Worm (Caenorhabditis elegans) whole organism, L1 larva: ENCODE measurements around the gene emc-5.

ENCODE experiments used
- aha-1 ChIP-seq: fragments of 150-350 bp; optimal IDR thresholded peaks from 2 replicates; lab custom pipeline; 2014; ENCODE audit warnings: missing biosample characterization, missing genetic modification characterization
- ceh-63 ChIP-seq: fragments of 200-800 bp; sonication (Bioruptor generic); optimal IDR thresholded peaks from 2 replicates; lab custom pipeline; 2018; ENCODE audit warnings: mild to moderate bottlenecking, missing genetic modification characterization, missing compliant biosample characterization
- ceh-90 ChIP-seq: sonication (generic microtip); optimal IDR thresholded peaks from 2 replicates; lab custom pipeline; 2016; ENCODE audit warnings: missing genetic modification characterization, missing compliant biosample characterization
- ces-1 ChIP-seq: fragments of 150-350 bp; optimal IDR thresholded peaks from 2 replicates; lab custom pipeline; 2014; ENCODE audit warnings: missing biosample characterization, missing genetic modification reagents, missing genetic modification characterization
- dpl-1 ChIP-seq, 3 experiments: fragments of 150-350 bp in 2 of 3; sonication (generic microtip) in 1 of 3; optimal IDR thresholded peaks; 2 replicates each; lab custom pipeline; 2014 to 2017; ENCODE audit warnings: missing biosample characterization in 3 of 3, missing genetic modification characterization in 3 of 3, missing genetic modification reagents in 3 of 3
- efl-1 ChIP-seq, 4 experiments: fragments of 150-350 bp; optimal IDR thresholded peaks in 3 of 4; peaks in 1 of 4; 1 replicate in 1 of 4; 2 replicates in 3 of 4; lab custom pipeline; 2014; ENCODE audit warnings: missing biosample characterization in 2 of 4, missing genetic modification characterization in 2 of 4, missing genetic modification reagents in 2 of 4
- egl-13 ChIP-seq: sonication (generic microtip); optimal IDR thresholded peaks from 2 replicates; lab custom pipeline; 2016; ENCODE audit warnings: missing genotype, missing genetic modification reagents, missing genetic modification characterization, missing compliant biosample characterization
- egl-27 ChIP-seq, 2 experiments: fragments of 150-350 bp in 1 of 2; sonication (generic microtip); optimal IDR thresholded peaks; 3 replicates each; lab custom pipeline; 2017 to 2018; ENCODE audit warnings: missing biosample characterization in 2 of 2, missing genetic modification characterization in 2 of 2, missing genetic modification reagents in 2 of 2
- elt-3 ChIP-seq, 6 experiments: fragments of 150-350 bp in 1 of 6; sonication (generic microtip); optimal IDR thresholded peaks; 2 replicates each; lab custom pipeline; 2017 to 2018; ENCODE audit warnings: missing biosample characterization in 6 of 6, missing genetic modification characterization in 6 of 6, inconsistent platforms in 1 of 6
- ets-5 ChIP-seq: fragments of 200-800 bp; sonication (Bioruptor generic); IDR thresholded peaks from 2 replicates; pipeline ENCODE4 v1.3.6; 2022; ENCODE audit warnings: missing genetic modification characterization, missing compliant biosample characterization
- fkh-10 ChIP-seq: sonication (generic microtip); optimal IDR thresholded peaks from 2 replicates; lab custom pipeline; 2017; ENCODE audit warnings: missing biosample characterization, missing genetic modification reagents, missing genetic modification characterization
- fkh-4 ChIP-seq: sonication (generic microtip); optimal IDR thresholded peaks from 2 replicates; lab custom pipeline; 2016; ENCODE audit warnings: missing compliant biosample characterization, missing genetic modification characterization, borderline replicate concordance
- fkh-8 ChIP-seq: sonication (generic microtip); optimal IDR thresholded peaks from 2 replicates; lab custom pipeline; 2016; ENCODE audit warnings: mild to moderate bottlenecking, missing genetic modification characterization, missing compliant biosample characterization
- fos-1 ChIP-seq: fragments of 150-350 bp; optimal IDR thresholded peaks from 2 replicates; lab custom pipeline; 2014; ENCODE audit warnings: missing biosample characterization, missing genetic modification characterization
- grh-1 ChIP-seq: fragments of 200-800 bp; sonication (Bioruptor generic); IDR thresholded peaks from 2 replicates; pipeline ENCODE4 v1.3.6; 2022; ENCODE audit warnings: missing genetic modification reagents, missing genetic modification characterization, missing compliant biosample characterization
- hpl-2 ChIP-seq: fragments of 150-350 bp; optimal IDR thresholded peaks from 2 replicates; lab custom pipeline; 2014; ENCODE audit warnings: missing biosample characterization, missing genetic modification reagents, missing genetic modification characterization
- lin-14 ChIP-seq: fragments of 200-800 bp; sonication (Bioruptor generic); optimal IDR thresholded peaks from 2 replicates; lab custom pipeline; 2018; ENCODE audit warnings: mild to moderate bottlenecking, missing genetic modification characterization, moderate library complexity, missing compliant biosample characterization
- lin-15B ChIP-seq: fragments of 150-350 bp; sonication (generic microtip); optimal IDR thresholded peaks from 3 replicates; lab custom pipeline; 2014; ENCODE audit warnings: missing biosample characterization, missing genetic modification characterization
- lin-35 ChIP-seq, 2 experiments: fragments of 150-350 bp; optimal IDR thresholded peaks; 2 replicates each; lab custom pipeline; 2014; ENCODE audit warnings: missing biosample characterization in 2 of 2, missing genetic modification characterization in 2 of 2, missing genetic modification reagents in 2 of 2
- lin-39 ChIP-seq: fragments of 150-350 bp; optimal IDR thresholded peaks from 2 replicates; lab custom pipeline; 2014; ENCODE audit warnings: missing biosample characterization, missing genetic modification reagents, missing genetic modification characterization
- lir-3 ChIP-seq: sonication (generic microtip); optimal IDR thresholded peaks from 2 replicates; lab custom pipeline; 2016; ENCODE audit warnings: mild to moderate bottlenecking, missing genetic modification characterization, moderate library complexity, missing compliant biosample characterization; ENCODE audit not compliant: poor library complexity
- lsy-2 ChIP-seq, 2 experiments: fragments of 150-350 bp; optimal IDR thresholded peaks; 2 replicates each; lab custom pipeline; 2014; ENCODE audit warnings: missing biosample characterization in 2 of 2, missing genetic modification characterization in 2 of 2
- mef-2 ChIP-seq: fragments of 150-350 bp; optimal IDR thresholded peaks from 2 replicates; lab custom pipeline; 2014; ENCODE audit warnings: missing biosample characterization, missing genetic modification characterization
- nhr-12 ChIP-seq: sonication (generic microtip); optimal IDR thresholded peaks from 2 replicates; lab custom pipeline; 2017; ENCODE audit warnings: missing biosample characterization, missing genetic modification characterization
- nhr-19 ChIP-seq: fragments of 200-800 bp; sonication (Bioruptor generic); conservative IDR thresholded peaks from 2 replicates; pipeline ENCODE4 v1.3.6; 2022; ENCODE audit warnings: missing genetic modification characterization, missing compliant biosample characterization
- nhr-20 ChIP-seq: sonication (generic microtip); optimal IDR thresholded peaks from 2 replicates; lab custom pipeline; 2016; ENCODE audit warnings: mild to moderate bottlenecking, missing genetic modification characterization, missing compliant biosample characterization
- nhr-237 ChIP-seq: fragments of 150-350 bp; optimal IDR thresholded peaks from 2 replicates; lab custom pipeline; 2014; ENCODE audit warnings: missing biosample characterization, missing genetic modification characterization
- nhr-28 ChIP-seq: fragments of 150-350 bp; optimal IDR thresholded peaks from 2 replicates; lab custom pipeline; 2014; ENCODE audit warnings: missing biosample characterization, missing genetic modification characterization
- pax-3 ChIP-seq: fragments of 200-800 bp; sonication (Bioruptor generic); optimal IDR thresholded peaks from 2 replicates; lab custom pipeline; 2018; ENCODE audit warnings: mild to moderate bottlenecking, missing genetic modification characterization, moderate library complexity, missing compliant biosample characterization
- pqm-1 ChIP-seq: sonication (generic microtip); optimal IDR thresholded peaks from 3 replicates; lab custom pipeline; 2017; ENCODE audit warnings: missing biosample characterization, missing genetic modification characterization
- rnt-1 ChIP-seq: sonication (generic microtip); optimal IDR thresholded peaks from 2 replicates; lab custom pipeline; 2016; ENCODE audit warnings: mild to moderate bottlenecking, missing genetic modification characterization, moderate library complexity, missing compliant biosample characterization
- skn-1 ChIP-seq: fragments of 150-350 bp; optimal IDR thresholded peaks from 2 replicates; lab custom pipeline; 2014; ENCODE audit warnings: missing biosample characterization, missing genetic modification characterization
- sptf-1 ChIP-seq: fragments of 150-350 bp; optimal IDR thresholded peaks from 2 replicates; lab custom pipeline; 2014; ENCODE audit warnings: missing biosample characterization, missing genetic modification characterization
- swsn-7 ChIP-seq: sonication (generic microtip); optimal IDR thresholded peaks from 2 replicates; lab custom pipeline; 2016; ENCODE audit warnings: missing genetic modification characterization, missing compliant biosample characterization
- unc-30 ChIP-seq: sonication (generic microtip); optimal IDR thresholded peaks from 2 replicates; lab custom pipeline; 2017; ENCODE audit warnings: missing biosample characterization, missing genetic modification characterization
- unc-86 ChIP-seq: sonication (generic microtip); optimal IDR thresholded peaks from 2 replicates; lab custom pipeline; 2016; ENCODE audit warnings: missing genetic modification characterization, missing compliant biosample characterization
- vab-15 ChIP-seq: sonication (generic microtip); optimal IDR thresholded peaks from 2 replicates; lab custom pipeline; 2017; ENCODE audit warnings: missing genotype, mild to moderate bottlenecking, missing genetic modification characterization, missing compliant biosample characterization
- ztf-11 ChIP-seq, 2 experiments: sonication (generic microtip); optimal IDR thresholded peaks; 2 replicates each; lab custom pipeline; 2016 to 2017; ENCODE audit warnings: missing genetic modification characterization in 2 of 2, missing biosample characterization in 1 of 2, missing compliant biosample characterization in 1 of 2
- ztf-4 ChIP-seq: fragments of 150-350 bp; optimal IDR thresholded peaks from 2 replicates; lab custom pipeline; 2014; ENCODE audit warnings: missing biosample characterization, missing genetic modification characterization

Gene emc-5

DNA sequence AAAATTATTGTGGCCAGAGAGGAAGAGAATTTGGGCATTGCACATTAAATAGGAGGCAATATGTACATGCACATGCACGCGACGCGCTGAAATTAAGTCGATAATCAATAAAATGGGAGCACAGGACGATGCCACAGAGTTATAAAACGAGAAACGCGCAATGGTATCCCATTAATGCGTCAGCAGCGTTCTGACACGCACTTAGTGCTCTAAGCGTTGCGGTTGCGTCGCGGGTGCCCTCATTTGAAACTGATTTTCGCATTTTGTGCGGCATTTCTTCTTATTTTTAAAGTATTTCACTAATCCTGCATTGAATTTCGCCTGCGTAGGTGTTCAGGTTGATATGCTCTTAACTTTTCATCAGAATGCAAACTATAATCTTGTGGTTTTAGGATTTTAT is 43.6 kb upstream of the emc-5 start, which contains the start of gene rsp-1 (continued):
- TF ChIP-seq fkh-4 (tag; lab: Kevin White, UChicago) (peak; percentile 29), egl-27 (tag; optimal IDR thresholded peaks at IDR 0.05; lab: Kevin White, UChicago) (no peak), fkh-10 (GFP tag; lab: Kevin White, UChicago) (peak; percentile 57), lin-39 (tag; lab: Kevin White, UChicago) (peak; percentile 42), pax-3 (tag; lab: Kevin White, UChicago) (peak; percentile 73), lir-3 (tag; lab: Kevin White, UChicago) (peak; percentile 68)

DNA sequence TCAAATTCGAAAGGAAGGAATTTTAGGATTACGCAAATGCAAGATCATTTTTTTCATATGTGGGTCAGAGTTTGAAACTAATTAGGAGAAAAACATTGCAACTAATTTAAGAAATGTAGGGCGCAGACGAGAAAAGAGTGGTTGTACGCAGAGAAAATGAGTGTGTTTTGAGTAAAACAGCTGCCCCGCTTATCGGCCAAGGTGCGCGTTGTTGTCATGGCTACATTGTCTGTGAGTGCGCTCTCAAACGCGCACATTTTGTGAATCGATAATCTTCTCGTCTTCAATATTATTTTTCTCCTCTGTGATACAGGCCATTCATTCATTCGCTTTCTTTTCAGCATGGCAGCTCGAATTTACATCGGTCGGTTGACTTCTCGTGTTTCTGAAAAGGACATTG is 42.9 kb upstream of the emc-5 start:
- TF ChIP-seq nhr-12 (no peak), skn-1 (tag; lab: Kevin White, UChicago) (no peak), lin-35 (GFP tag; optimal IDR thresholded peaks at IDR 0.05; lab: Kevin White, UChicago) (peak in 1 of 2 experiments; percentile 4), fkh-8 (tag; lab: Kevin White, UChicago) (peak; percentile 98), egl-13 (tag; lab: Kevin White, UChicago) (no peak)

DNA sequence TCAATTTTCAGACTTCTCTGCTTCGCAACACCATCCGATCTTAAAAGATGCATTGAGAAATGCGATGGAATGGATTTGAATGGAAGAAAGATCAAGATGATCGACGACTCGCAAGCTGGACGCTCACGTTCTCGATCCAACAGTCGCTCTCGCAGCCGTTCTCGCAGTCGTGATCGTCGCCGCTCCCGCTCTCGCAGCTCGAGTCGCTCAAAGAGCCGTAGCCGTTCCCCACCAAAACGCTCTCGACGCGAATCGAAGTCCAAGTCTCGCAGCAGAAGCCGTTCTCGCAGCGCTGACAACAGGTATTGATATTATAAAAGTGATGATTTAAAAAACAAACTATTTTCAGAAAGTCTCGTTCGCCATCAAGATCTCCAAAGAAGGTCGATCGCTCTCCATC is 41.4 kb upstream of the emc-5 start:
- 0 out of 2 replicates have a peak, but pooled peaks have one; percentile 6 for TF ChIP-seq grh-1
- no peak for TF ChIP-seq ceh-63
- TF ChIP-seq, all 84 proteins: peak for 1

DNA sequence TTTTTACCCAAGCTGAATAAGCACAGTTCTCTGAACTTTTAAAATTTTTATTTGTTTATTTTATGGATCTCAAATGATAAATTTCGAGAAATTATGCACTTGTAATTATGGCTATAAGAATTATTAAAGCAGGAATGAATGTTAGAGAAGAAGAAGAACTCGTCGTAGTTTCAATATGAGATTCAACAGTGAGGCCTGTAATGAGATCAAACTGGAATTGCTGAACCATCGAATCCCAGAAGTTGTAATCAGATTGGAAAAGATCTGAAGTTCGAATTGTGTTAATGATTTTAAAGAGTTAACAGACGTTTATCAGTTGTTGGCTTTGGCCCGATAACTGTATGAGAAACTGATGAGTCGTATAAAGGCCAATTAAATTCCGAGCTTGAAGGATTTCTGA is 40.9 kb upstream of the emc-5 start:
- no peak for TF ChIP-seq ztf-4
- no peak for TF ChIP-seq nhr-20
- no peak for TF ChIP-seq lin-14 (GFP tag; lab: Kevin White, UChicago)
- TF ChIP-seq skn-1 (tag; lab: Kevin White, UChicago) = no peak
- TF ChIP-seq mef-2 (tag; lab: Kevin White, UChicago) = no peak
- TF ChIP-seq nhr-19 = no peak
- no peak for TF ChIP-seq fkh-4 (tag; lab: Kevin White, UChicago)
- TF ChIP-seq unc-86 (tag; lab: Kevin White, UChicago) = no peak
- TF ChIP-seq swsn-7 (tag; lab: Kevin White, UChicago) = no peak
- TF ChIP-seq hpl-2 (GFP tag; lab: Kevin White, UChicago) = no peak
- no peak for TF ChIP-seq ets-5
- no peak for TF ChIP-seq nhr-28 (tag; lab: Kevin White, UChicago)
- TF ChIP-seq ces-1 (GFP tag; lab: Kevin White, UChicago) = no peak
- TF ChIP-seq efl-1 (optimal IDR thresholded peaks at IDR 0.05; lab: Kevin White, UChicago) = no peak
- TF ChIP-seq efl-1 (GFP tag; optimal IDR thresholded peaks at IDR 0.05 in 1 of 2; lab: Kevin White, UChicago) = no peak
- no peak for TF ChIP-seq unc-30 (tag; lab: Kevin White, UChicago)
- TF ChIP-seq sptf-1 (tag; lab: Kevin White, UChicago) = no peak
- TF ChIP-seq fos-1 = no peak
- no peak for TF ChIP-seq nhr-12
- no peak for TF ChIP-seq ztf-11 (tag; optimal IDR thresholded peaks at IDR 0.05; lab: Kevin White, UChicago)
- no peak for TF ChIP-seq elt-3 (tag; optimal IDR thresholded peaks at IDR 0.05; lab: Kevin White, UChicago)

DNA sequence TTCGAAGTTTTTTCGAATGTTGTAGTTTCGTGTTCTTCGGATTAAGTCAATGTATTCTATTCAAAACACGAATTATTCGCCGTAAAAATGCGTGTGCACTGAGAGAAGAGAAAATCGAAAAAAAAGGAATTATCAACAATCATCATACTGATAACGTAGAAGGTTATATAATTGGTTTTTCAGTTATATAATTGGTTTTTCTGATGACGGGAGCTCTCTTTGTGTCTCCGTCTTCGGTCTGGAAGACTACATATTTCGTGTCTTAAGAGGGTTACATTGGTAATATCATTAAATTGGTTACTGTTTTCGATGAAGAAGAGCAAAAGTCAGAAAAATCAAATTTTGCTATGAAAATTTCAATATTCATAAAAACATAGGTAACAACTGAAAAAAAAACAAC is 36.7 kb upstream of the emc-5 start:
- no peak for TF ChIP-seq pqm-1 (tag; lab: Kevin White, UChicago)
- TF ChIP-seq efl-1 (optimal IDR thresholded peaks at IDR 0.05; lab: Kevin White, UChicago) = no peak
- TF ChIP-seq efl-1 (GFP tag; optimal IDR thresholded peaks at IDR 0.05 in 1 of 2; lab: Kevin White, UChicago) = peak in 1 of 2 experiments; percentile 38
- TF ChIP-seq, all 84 proteins: peak for 1

DNA sequence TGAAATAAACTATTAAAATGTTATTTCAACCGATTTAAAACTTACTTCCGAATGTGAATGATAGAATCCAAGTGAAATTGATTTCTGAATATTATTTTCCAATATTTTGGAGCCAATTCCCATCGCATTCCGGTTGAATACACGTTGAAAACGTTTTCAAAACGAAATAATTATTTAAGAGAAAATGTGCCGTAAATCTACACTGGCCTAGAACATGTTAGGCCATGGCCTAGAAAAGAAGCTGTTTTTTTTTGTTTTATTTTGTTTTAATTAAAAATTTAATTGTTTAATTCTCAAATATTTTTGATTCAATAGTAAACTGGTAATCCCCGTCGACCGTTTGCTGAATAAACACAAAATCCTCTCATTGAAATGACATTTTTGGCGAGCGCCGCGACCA is 32.7 kb upstream of the emc-5 start:
- TF ChIP-seq lir-3 (tag; lab: Kevin White, UChicago) = peak; percentile 41
- no peak for TF ChIP-seq nhr-237 (tag; lab: Kevin White, UChicago)
- peak; percentile 9 to 31 for TF ChIP-seq efl-1 (optimal IDR thresholded peaks at IDR 0.05; lab: Kevin White, UChicago)
- peak; percentile 8 to 56 for TF ChIP-seq efl-1 (GFP tag; optimal IDR thresholded peaks at IDR 0.05 in 1 of 2; lab: Kevin White, UChicago)
- peak in 1 of 2 experiments; percentile 9 for TF ChIP-seq lsy-2 (tag; optimal IDR thresholded peaks at IDR 0.05; lab: Kevin White, UChicago)
- TF ChIP-seq rnt-1 = peak; percentile 15
- peak in 1 of 3 experiments; percentile 27 for TF ChIP-seq dpl-1 (GFP tag; optimal IDR thresholded peaks at IDR 0.05; lab: Kevin White, UChicago)
- TF ChIP-seq ceh-90 (tag; lab: Kevin White, UChicago) = peak; percentile 46
- TF ChIP-seq vab-15 (tag; lab: Kevin White, UChicago) = no peak
- TF ChIP-seq aha-1 (tag; lab: Kevin White, UChicago) = no peak
- no peak for TF ChIP-seq lin-15B (tag; lab: Kevin White, UChicago)
- no peak for TF ChIP-seq elt-3 (tag; optimal IDR thresholded peaks at IDR 0.05; lab: Kevin White, UChicago)
